Worm (Caenorhabditis elegans): Measurements from ENCODE around the gene C01G10.7.
A peak's percentile ranks its signal among the peaks of the same experiment; 100 is the strongest.

C01G10.7 gene

ce11 chrV:15051720-15052119 is 33.8 kb upstream of the C01G10.7 start:
- no peak for TF ChIP-seq ceh-63 (GFP tag; optimal IDR thresholded peaks at IDR 0.05)
- TF ChIP-seq nhr-19 (GFP tag; conservative IDR thresholded peaks at IDR 0.05) = no peak
- TF ChIP-seq snu-23 (GFP tag; optimal IDR thresholded peaks at IDR 0.05) = no peak
- no peak for TF ChIP-seq nhr-12 (tag; optimal IDR thresholded peaks at IDR 0.05)
- no peak for TF ChIP-seq mep-1 (tag; optimal IDR thresholded peaks at IDR 0.05)
- TF ChIP-seq irx-1 (tag; optimal IDR thresholded peaks at IDR 0.05) = no peak
- no peak for TF ChIP-seq nhr-77 (tag; optimal IDR thresholded peaks at IDR 0.05)
- TF ChIP-seq elt-3 (tag; optimal IDR thresholded peaks at IDR 0.05) = no peak
- TF ChIP-seq nhr-20 (tag; optimal IDR thresholded peaks at IDR 0.05) = no peak
- TF ChIP-seq pax-3 (tag; optimal IDR thresholded peaks at IDR 0.05) = no peak

- TF ChIP-seq egl-27 (tag; optimal IDR thresholded peaks at IDR 0.05) (no peak), nhr-28 (tag; optimal IDR thresholded peaks at IDR 0.05) (no peak), skn-1 (tag; optimal IDR thresholded peaks at IDR 0.05) (no peak), sup-37 (GFP tag; optimal IDR thresholded peaks at IDR 0.05) (no peak), nhr-76 (tag; optimal IDR thresholded peaks at IDR 0.05) (no peak), irx-1 (tag; optimal IDR thresholded peaks at IDR 0.05) (no peak), ets-5 (GFP tag; IDR thresholded peaks at IDR 0.05) (no peak), unc-98 (GFP tag; IDR thresholded peaks at IDR 0.05) (no peak), dpl-1 (GFP tag; optimal IDR thresholded peaks at IDR 0.05) (no peak), C16A3.4 (tag; optimal IDR thresholded peaks at IDR 0.05) (no peak), lin-14 (GFP tag; optimal IDR thresholded peaks at IDR 0.05) (no peak), zip-4 (GFP tag; optimal IDR thresholded peaks at IDR 0.05) (no peak), unc-130 (tag; optimal IDR thresholded peaks at IDR 0.05) (no peak), efl-3 (GFP tag; optimal IDR thresholded peaks at IDR 0.05) (no peak)
Measured at ce11 chrV:15052368-15052767, 33.2 kb upstream of the C01G10.7 start, which contains the start of the genes fbxa-82 and C25D7.5. Gene fbxa-82 (minus strand): TSS chrV:15052530. Gene C25D7.5 (plus strand): TSS chrV:15052650.

ce11 chrV:15054733-15055132 is 30.8 kb upstream of the C01G10.7 start:
- TF ChIP-seq nhr-76 (tag; optimal IDR thresholded peaks at IDR 0.05) = no peak
- no peak for TF ChIP-seq C16A3.4 (tag; optimal IDR thresholded peaks at IDR 0.05)
- no peak for TF ChIP-seq nhr-28 (tag; optimal IDR thresholded peaks at IDR 0.05)

ce11 chrV:15055873-15056272 is 29.7 kb upstream of the C01G10.7 start, which contains the start of gene C25D7.16:
Gene C25D7.16 (plus strand): TSS chrV:15056173.
- TF ChIP-seq efl-1 (optimal IDR thresholded peaks at IDR 0.05) (no peak), efl-1 (GFP tag; optimal IDR thresholded peaks at IDR 0.05 in 1 of 2) (peak in 1 of 2 experiments; percentile 49), ceh-90 (tag; optimal IDR thresholded peaks at IDR 0.05) (no peak)

ce11 chrV:15056346-15056839 is 29.2 kb upstream of the C01G10.7 start:
- TF ChIP-seq nhr-84 (tag; optimal IDR thresholded peaks at IDR 0.05) (no peak), ztf-4 (tag; optimal IDR thresholded peaks at IDR 0.05) (no peak), ces-1 (GFP tag; optimal IDR thresholded peaks at IDR 0.05) (no peak), vab-15 (tag; optimal IDR thresholded peaks at IDR 0.05) (no peak), lir-3 (tag; optimal IDR thresholded peaks at IDR 0.05; ENCODE audit: poor library complexity) (no peak), snu-23 (GFP tag; optimal IDR thresholded peaks at IDR 0.05) (no peak), unc-86 (tag; optimal IDR thresholded peaks at IDR 0.05) (no peak), grh-1 (GFP tag; IDR thresholded peaks at IDR 0.05) (no peak), C34B4.2 (tag; optimal IDR thresholded peaks at IDR 0.05) (no peak), sptf-1 (tag; optimal IDR thresholded peaks at IDR 0.05) (no peak), nhr-47 (tag; optimal IDR thresholded peaks at IDR 0.05) (no peak), alr-1 (tag; optimal IDR thresholded peaks at IDR 0.05; ENCODE audit: borderline replicate concordance) (no peak), ceh-8 (GFP tag; optimal IDR thresholded peaks at IDR 0.05) (no peak), nhr-77 (tag; optimal IDR thresholded peaks at IDR 0.05) (no peak), nhr-85 (tag) (no peak), F16B12.6 (tag; optimal IDR thresholded peaks at IDR 0.05) (no peak), nhr-237 (tag; optimal IDR thresholded peaks at IDR 0.05) (no peak)

Data from whole organism, L1 larva.